Comparison of ENCODE assay signal across 2 worm cellular contexts in genomic region chrII:3274923-3275322, ce11.
TF ChIP-seq lines count a peak whose summit lies in the region.

Gene F02E11.3, minus strand, starts transcription at chrII:3275023.

TF ChIP-seq in whole organism, L4 larva, 104 proteins besides CTCF, POLR2A, EP300 and RAD21:
- peak; percentile 58 for TF ChIP-seq aha-1 (tag; lab: Kevin White, UChicago)
- TF ChIP-seq set-16 (GFP tag; IDR thresholded peaks at IDR 0.05; lab: Robert Waterston, UW): peak; percentile 45; the same call in 1 of the 2 replicates
- no peak for TF ChIP-seq zfp-2 (tag; optimal IDR thresholded peaks at IDR 0.05; lab: Kevin White, UChicago)
- TF ChIP-seq mes-2 (tag; optimal IDR thresholded peaks at IDR 0.05; lab: Kevin White, UChicago; ENCODE audit: poor library complexity, severe bottlenecking): no peak

TF ChIP-seq in whole organism, young adult, 124 proteins besides CTCF, POLR2A, EP300 and RAD21:
- TF ChIP-seq mxl-1 (tag; optimal IDR thresholded peaks at IDR 0.05; lab: Kevin White, UChicago) (no peak), die-1 (tag; optimal IDR thresholded peaks at IDR 0.05; lab: Kevin White, UChicago) (no peak), fkh-3 (tag; optimal IDR thresholded peaks at IDR 0.05; lab: Kevin White, UChicago) (no peak), attf-5 (GFP tag; optimal IDR thresholded peaks at IDR 0.05; lab: Kevin White, UChicago) (no peak), zfh-2 (GFP tag; conservative IDR thresholded peaks at IDR 0.05; lab: Robert Waterston, UW) (0 out of 2 replicates have a peak, but pooled peaks have one; percentile 43)
